Worm (Caenorhabditis elegans) whole organism, late embryonic: Measurements from ENCODE around the gene srx-65.

Experiments
- F13H6.1 ChIP-seq: sonication (generic microtip); optimal IDR thresholded peaks from 2 replicates; lab custom pipeline; 2016; ENCODE audit warnings: missing genetic modification characterization, missing compliant biosample characterization
- ahr-1 ChIP-seq: sonication (generic microtip); optimal IDR thresholded peaks from 2 replicates; lab custom pipeline; 2016; ENCODE audit warnings: missing genetic modification characterization, missing compliant biosample characterization
- ama-1 ChIP-seq: fragments of 150-350 bp; optimal IDR thresholded peaks from 2 replicates; lab custom pipeline; 2014
- ceh-14 ChIP-seq: sonication (generic microtip); optimal IDR thresholded peaks from 2 replicates; lab custom pipeline; 2016; ENCODE audit warnings: missing genotype, missing genetic modification characterization, missing compliant biosample characterization
- ceh-48 ChIP-seq: sonication (generic microtip); optimal IDR thresholded peaks from 2 replicates; lab custom pipeline; 2016; ENCODE audit warnings: missing genetic modification characterization, inconsistent platforms, missing compliant biosample characterization
- elt-2 ChIP-seq: sonication (generic microtip); optimal IDR thresholded peaks from 2 replicates; lab custom pipeline; 2016; ENCODE audit warnings: missing genetic modification reagents, missing genetic modification characterization, missing compliant biosample characterization
- nhr-11 ChIP-seq: fragments of 150-350 bp; optimal IDR thresholded peaks from 2 replicates; lab custom pipeline; 2014; ENCODE audit warnings: missing biosample characterization, missing genetic modification characterization

DNA sequence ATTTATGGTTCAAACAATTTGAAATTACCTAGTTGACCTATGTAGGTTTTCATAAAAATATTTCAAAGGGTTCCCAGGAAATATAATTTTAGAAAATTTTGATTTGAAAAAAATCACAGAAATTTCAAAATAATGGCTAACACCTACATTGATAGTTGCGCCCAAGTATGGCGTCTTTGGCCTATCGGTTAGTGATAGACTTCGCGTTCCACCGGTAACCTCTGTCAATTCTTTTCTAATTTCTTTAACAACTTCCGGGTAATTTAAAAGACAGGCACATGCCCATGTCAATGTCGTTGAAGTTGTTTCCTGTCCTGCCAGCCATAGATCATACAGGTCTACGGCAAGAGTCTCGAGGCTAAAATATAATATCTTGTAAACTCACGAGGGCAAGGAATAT is 47.2 kb downstream of the srx-65 start:
- no peak for TF ChIP-seq ama-1
- TF ChIP-seq ahr-1, result no peak
- TF ChIP-seq F13H6.1, result no peak
- no peak for TF ChIP-seq ceh-48 (tag; lab: Kevin White, UChicago)
- TF ChIP-seq nhr-11 (tag; lab: Kevin White, UChicago), result no peak
- TF ChIP-seq elt-2 (tag; lab: Kevin White, UChicago), result no peak
- no peak for TF ChIP-seq ceh-14 (tag; lab: Kevin White, UChicago)
